Worm (Caenorhabditis elegans) whole organism, mixed stage, embryonic: Measurements from ENCODE around the gene syx-4.

Experiments used
- M03D4.4 ChIP-seq: sonication (generic microtip); optimal IDR thresholded peaks from 2 replicates; lab custom pipeline; 2017; ENCODE audit warnings: mild to moderate bottlenecking, missing genetic modification characterization, missing compliant biosample characterization
- bed-3 ChIP-seq: fragments of 200-800 bp; sonication (Bioruptor generic); optimal IDR thresholded peaks from 3 replicates; lab custom pipeline; 2018; ENCODE audit warnings: mild to moderate bottlenecking, missing genetic modification characterization, moderate library complexity, missing compliant biosample characterization
- blmp-1 ChIP-seq: fragments of 150-350 bp; optimal IDR thresholded peaks from 2 replicates; lab custom pipeline; 2014; ENCODE audit warnings: missing biosample characterization, missing genetic modification characterization
- ceh-39 ChIP-seq: fragments of 150-350 bp; optimal IDR thresholded peaks from 2 replicates; lab custom pipeline; 2014; ENCODE audit warnings: missing biosample characterization, missing genetic modification characterization
- ceh-43 ChIP-seq: fragments of 200-800 bp; sonication (Bioruptor generic); optimal IDR thresholded peaks from 2 replicates; lab custom pipeline; 2018; ENCODE audit warnings: mild to moderate bottlenecking, missing genetic modification characterization, moderate library complexity, missing compliant biosample characterization
- ceh-83 ChIP-seq: fragments of 200-800 bp; sonication (Bioruptor generic); optimal IDR thresholded peaks from 2 replicates; lab custom pipeline; 2018; ENCODE audit warnings: mild to moderate bottlenecking, missing genetic modification characterization, missing compliant biosample characterization
- ces-1 ChIP-seq: fragments of 150-350 bp; optimal IDR thresholded peaks from 2 replicates; lab custom pipeline; 2014; ENCODE audit warnings: missing biosample characterization, missing genetic modification reagents, missing genetic modification characterization
- cnd-1 ChIP-seq: fragments of 200-800 bp; sonication (Bioruptor generic); optimal IDR thresholded peaks from 2 replicates; lab custom pipeline; 2018; ENCODE audit warnings: mild to moderate bottlenecking, missing genetic modification characterization, missing compliant biosample characterization
- drap-1 ChIP-seq: fragments of 200-800 bp; sonication (Bioruptor generic); optimal IDR thresholded peaks from 3 replicates; lab custom pipeline; 2018; ENCODE audit warnings: mild to moderate bottlenecking, missing genetic modification characterization, missing compliant biosample characterization
- elt-1 ChIP-seq: sonication (generic microtip); optimal IDR thresholded peaks from 2 replicates; lab custom pipeline; 2017; ENCODE audit warnings: missing genetic modification characterization, mild to moderate bottlenecking, missing compliant biosample characterization, antibody characterized with exemption, moderate library complexity, borderline replicate concordance; ENCODE audit not compliant: insufficient read depth
- elt-3 ChIP-seq: fragments of 150-350 bp; optimal IDR thresholded peaks from 2 replicates; lab custom pipeline; 2014; ENCODE audit warnings: missing biosample characterization, missing genetic modification characterization
- flh-1 ChIP-seq: fragments of 200-800 bp; sonication (Bioruptor generic); optimal IDR thresholded peaks from 2 replicates; lab custom pipeline; 2018; ENCODE audit warnings: mild to moderate bottlenecking, missing genetic modification characterization, moderate library complexity, missing compliant biosample characterization
- ham-2 ChIP-seq: fragments of 200-800 bp; sonication (Bioruptor generic); optimal IDR thresholded peaks from 2 replicates; lab custom pipeline; 2018; ENCODE audit warnings: mild to moderate bottlenecking, missing genetic modification characterization, missing compliant biosample characterization
- hlh-1 ChIP-seq: fragments of 150-350 bp; optimal IDR thresholded peaks from 2 replicates; lab custom pipeline; 2014; ENCODE audit warnings: missing biosample characterization, missing genetic modification reagents, missing genetic modification characterization
- lin-13 ChIP-seq: fragments of 150-350 bp; optimal IDR thresholded peaks from 2 replicates; lab custom pipeline; 2014; ENCODE audit warnings: missing biosample characterization, missing genetic modification characterization
- lin-32 ChIP-seq: fragments of 200-800 bp; sonication (Bioruptor generic); optimal IDR thresholded peaks from 2 replicates; lab custom pipeline; 2018; ENCODE audit warnings: mild to moderate bottlenecking, missing genetic modification characterization, missing compliant biosample characterization
- mab-5 ChIP-seq: fragments of 150-350 bp; optimal IDR thresholded peaks from 2 replicates; lab custom pipeline; 2014; ENCODE audit warnings: missing biosample characterization, missing genetic modification characterization
- mep-1 ChIP-seq: fragments of 150-350 bp; optimal IDR thresholded peaks from 2 replicates; lab custom pipeline; 2017; ENCODE audit warnings: missing biosample characterization, missing genetic modification reagents, missing genetic modification characterization, inconsistent platforms
- mls-2 ChIP-seq: sonication (generic microtip); optimal IDR thresholded peaks from 2 replicates; lab custom pipeline; 2016; ENCODE audit warnings: mild to moderate bottlenecking, missing genetic modification characterization, moderate library complexity, missing compliant biosample characterization
- nhr-12 ChIP-seq: fragments of 150-350 bp; optimal IDR thresholded peaks from 2 replicates; lab custom pipeline; 2014; ENCODE audit warnings: missing biosample characterization, missing genetic modification characterization
- nhr-2 ChIP-seq: fragments of 150-350 bp; optimal IDR thresholded peaks from 2 replicates; lab custom pipeline; 2014; ENCODE audit warnings: missing biosample characterization, missing genetic modification characterization
- nhr-237 ChIP-seq: fragments of 150-350 bp; optimal IDR thresholded peaks from 2 replicates; lab custom pipeline; 2014; ENCODE audit warnings: missing biosample characterization, missing genetic modification characterization
- nhr-28 ChIP-seq: fragments of 150-350 bp; optimal IDR thresholded peaks from 2 replicates; lab custom pipeline; 2014; ENCODE audit warnings: missing biosample characterization, missing genetic modification characterization
- nhr-76 ChIP-seq: sonication (generic microtip); optimal IDR thresholded peaks from 2 replicates; lab custom pipeline; 2017; ENCODE audit warnings: missing biosample characterization, missing genetic modification characterization
- pha-4 ChIP-seq: fragments of 150-350 bp; optimal IDR thresholded peaks from 2 replicates; lab custom pipeline; 2018; ENCODE audit warnings: missing biosample characterization, missing genetic modification reagents, missing genetic modification characterization
- sem-2 ChIP-seq: fragments of 200-800 bp; sonication (Bioruptor generic); optimal IDR thresholded peaks from 2 replicates; lab custom pipeline; 2018; ENCODE audit warnings: mild to moderate bottlenecking, missing genetic modification characterization, missing compliant biosample characterization
- snpc-4 ChIP-seq: fragments of 150-350 bp; optimal IDR thresholded peaks from 2 replicates; lab custom pipeline; 2014; ENCODE audit warnings: missing biosample characterization, missing genetic modification characterization
- sptf-1 ChIP-seq: sonication (generic microtip); optimal IDR thresholded peaks from 2 replicates; lab custom pipeline; 2017; ENCODE audit warnings: mild to moderate bottlenecking, missing genetic modification characterization, moderate library complexity, missing compliant biosample characterization
- tbx-8 ChIP-seq: fragments of 200-800 bp; sonication (Bioruptor generic); optimal IDR thresholded peaks from 2 replicates; lab custom pipeline; 2018; ENCODE audit warnings: mild to moderate bottlenecking, missing genetic modification characterization, moderate library complexity, missing compliant biosample characterization
- unc-39 ChIP-seq: fragments of 150-350 bp; optimal IDR thresholded peaks from 2 replicates; lab custom pipeline; 2014; ENCODE audit warnings: missing biosample characterization, missing genetic modification characterization
- unc-62 ChIP-seq: fragments of 150-350 bp; optimal IDR thresholded peaks from 2 replicates; lab custom pipeline; 2014; ENCODE audit warnings: missing biosample characterization, missing genetic modification reagents, missing genetic modification characterization
- zip-8 ChIP-seq: fragments of 150-350 bp; optimal IDR thresholded peaks from 2 replicates; lab custom pipeline; 2014; ENCODE audit warnings: missing biosample characterization, missing genetic modification characterization
- ztf-11 ChIP-seq: fragments of 150-350 bp; optimal IDR thresholded peaks from 2 replicates; lab custom pipeline; 2014; ENCODE audit warnings: missing biosample characterization, missing genetic modification characterization

Gene syx-4

ce11 chrIV:8478516-8478915 lies 21.4 kb downstream of the syx-4 start:
- TF ChIP-seq hlh-1 (tag; lab: Kevin White, UChicago) (no peak), mep-1 (no peak), nhr-2 (tag; lab: Kevin White, UChicago) (no peak), pha-4 (tag; lab: Kevin White, UChicago) (no peak), M03D4.4 (tag; lab: Kevin White, UChicago) (no peak), flh-1 (no peak), elt-3 (no peak), nhr-76 (tag; lab: Kevin White, UChicago) (no peak), sem-2 (GFP tag; lab: Kevin White, UChicago) (no peak), tbx-8 (GFP tag; lab: Kevin White, UChicago) (no peak), mls-2 (tag; lab: Kevin White, UChicago) (no peak)

ce11 chrIV:8479346-8479745 lies 22.3 kb downstream of the syx-4 start, which contains the start of gene hlh-12:
Gene hlh-12 (minus strand): TSS chrIV:8479446.
- TF ChIP-seq ham-2 (GFP tag; lab: Kevin White, UChicago) (no peak), bed-3 (GFP tag; lab: Kevin White, UChicago) (no peak), cnd-1 (tag; lab: Kevin White, UChicago) (no peak), elt-1 (tag; lab: Kevin White, UChicago) (no peak), unc-39 (tag; lab: Kevin White, UChicago) (no peak), blmp-1 (tag; lab: Kevin White, UChicago) (no peak), nhr-2 (tag; lab: Kevin White, UChicago) (no peak), drap-1 (GFP tag; lab: Kevin White, UChicago) (no peak), M03D4.4 (tag; lab: Kevin White, UChicago) (no peak), sem-2 (GFP tag; lab: Kevin White, UChicago) (no peak), unc-62 (GFP tag; lab: Kevin White, UChicago) (no peak), hlh-1 (tag; lab: Kevin White, UChicago) (no peak), flh-1 (no peak)

ce11 chrIV:8481308-8481707 lies 24.2 kb downstream of the syx-4 start, which contains the start of gene spp-8:
Gene spp-8 (plus strand): TSS chrIV:8481664.
- TF ChIP-seq tbx-8 (GFP tag; lab: Kevin White, UChicago) (no peak), elt-1 (tag; lab: Kevin White, UChicago) (no peak), unc-39 (tag; lab: Kevin White, UChicago) (no peak), cnd-1 (tag; lab: Kevin White, UChicago) (no peak), nhr-12 (tag; lab: Kevin White, UChicago) (no peak), mab-5 (tag; lab: Kevin White, UChicago) (no peak), lin-32 (GFP tag; lab: Kevin White, UChicago) (no peak), lin-13 (tag; lab: Kevin White, UChicago) (no peak), nhr-237 (no peak), drap-1 (GFP tag; lab: Kevin White, UChicago) (no peak), ztf-11 (no peak), ham-2 (GFP tag; lab: Kevin White, UChicago) (no peak), unc-62 (GFP tag; lab: Kevin White, UChicago) (no peak), elt-3 (no peak), sptf-1 (no peak), ceh-83 (no peak), hlh-1 (tag; lab: Kevin White, UChicago) (no peak), flh-1 (no peak), sem-2 (GFP tag; lab: Kevin White, UChicago) (no peak), ces-1 (no peak)

DNA sequence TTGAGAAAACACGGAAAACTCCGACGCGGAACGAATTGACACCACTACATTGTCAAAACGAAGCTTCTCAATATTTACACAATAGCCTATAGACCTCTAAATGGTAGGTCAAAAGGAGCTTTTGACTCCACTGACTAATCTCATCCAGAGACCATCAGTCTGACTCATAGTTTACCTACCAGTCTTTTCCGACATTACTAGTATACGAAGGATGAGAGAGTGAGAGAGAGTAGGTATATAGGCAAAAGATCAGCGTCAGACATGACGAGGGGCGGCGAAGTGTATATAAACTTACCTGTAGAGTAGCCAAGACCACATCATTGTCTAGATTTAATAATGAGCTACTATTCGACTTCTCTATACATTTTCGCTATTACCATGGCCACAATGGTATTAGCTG lies 30.1 kb downstream of the syx-4 start, which contains the start of gene srlf-3:
TSS of gene srlf-3 (plus strand) at position 301 of the 400 bp plus-strand sequence.
- TF ChIP-seq tbx-8 (GFP tag; lab: Kevin White, UChicago), result no peak
- TF ChIP-seq hlh-1 (tag; lab: Kevin White, UChicago), result no peak
- no peak for TF ChIP-seq nhr-2 (tag; lab: Kevin White, UChicago)
- TF ChIP-seq drap-1 (GFP tag; lab: Kevin White, UChicago), result no peak
- no peak for TF ChIP-seq ceh-83
- TF ChIP-seq ceh-43 (GFP tag; lab: Kevin White, UChicago), result no peak
- TF ChIP-seq ceh-39, result no peak
- TF ChIP-seq unc-62 (GFP tag; lab: Kevin White, UChicago), result no peak
- TF ChIP-seq zip-8, result no peak
- no peak for TF ChIP-seq M03D4.4 (tag; lab: Kevin White, UChicago)
- no peak for TF ChIP-seq nhr-28 (tag; lab: Kevin White, UChicago)
- TF ChIP-seq snpc-4 (tag; lab: Kevin White, UChicago), result no peak
